Worm (Caenorhabditis elegans) whole organism, L4/young adult: ENCODE measurements around the gene mes-4.

Source experiments
- dao-5 ChIP-seq: sonication (generic microtip); optimal IDR thresholded peaks from 2 replicates; lab custom pipeline; 2016; ENCODE audit warnings: missing genotype, missing genetic modification characterization, moderate library complexity, missing compliant biosample characterization
- him-1 ChIP-seq: sonication (generic microtip); optimal IDR thresholded peaks from 2 replicates; lab custom pipeline; 2016; ENCODE audit warnings: missing genotype, missing genetic modification reagents, missing genetic modification characterization, missing compliant biosample characterization

DNA sequence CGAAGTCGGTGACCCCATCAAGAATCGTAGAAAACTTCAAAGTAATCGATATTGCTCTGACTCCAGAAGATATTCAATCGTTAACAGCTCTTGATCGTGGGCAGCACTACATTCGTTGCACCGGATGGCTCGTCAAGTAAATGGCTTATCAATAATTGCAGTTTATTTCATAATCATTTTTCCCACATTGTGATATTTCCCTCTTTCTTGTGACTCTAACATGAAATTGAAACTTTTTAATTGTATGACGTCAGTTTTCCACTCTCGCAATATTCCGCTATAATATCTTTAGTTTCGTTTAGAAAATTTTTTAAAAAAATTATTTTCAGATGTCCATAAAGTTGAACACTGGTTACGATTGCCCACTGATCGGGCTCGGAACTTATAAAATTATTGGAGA, 29.4 kb downstream of the mes-4 start, which contains the start of gene F53F1.3:
- TF ChIP-seq dao-5 (tag; lab: Kevin White, UChicago): no peak
- no peak for TF ChIP-seq him-1 (tag; lab: Kevin White, UChicago)
